Worm (Caenorhabditis elegans) whole organism, L1 larva: Measurements from ENCODE around the gene M02D8.5.

Source experiments
- lin-35 ChIP-seq, 2 experiments: fragments of 150-350 bp; optimal IDR thresholded peaks; 2 replicates each; lab custom pipeline; 2014; ENCODE audit warnings: missing biosample characterization in 2 of 2, missing genetic modification characterization in 2 of 2, missing genetic modification reagents in 2 of 2
- mep-1 ChIP-seq: fragments of 150-350 bp; optimal IDR thresholded peaks from 2 replicates; lab custom pipeline; 2014; ENCODE audit warnings: missing biosample characterization, missing genetic modification characterization
- nhr-77 ChIP-seq: fragments of 150-350 bp; optimal IDR thresholded peaks from 2 replicates; lab custom pipeline; 2014; ENCODE audit warnings: missing biosample characterization, missing genetic modification characterization
- nhr-85 ChIP-seq: sonication (generic microtip); peaks from one replicate; lab custom pipeline; 2016; ENCODE audit warnings: missing genetic modification characterization, inconsistent platforms, missing compliant biosample characterization
- pag-3 ChIP-seq: sonication (generic microtip); optimal IDR thresholded peaks from 2 replicates; lab custom pipeline; 2017; ENCODE audit warnings: missing genetic modification characterization, mild to moderate bottlenecking, missing compliant biosample characterization, antibody characterized with exemption, borderline replicate concordance; ENCODE audit not compliant: insufficient read depth
- rnt-1 ChIP-seq: sonication (generic microtip); optimal IDR thresholded peaks from 2 replicates; lab custom pipeline; 2016; ENCODE audit warnings: mild to moderate bottlenecking, missing genetic modification characterization, moderate library complexity, missing compliant biosample characterization
- snpc-4 ChIP-seq: fragments of 150-350 bp; optimal IDR thresholded peaks from 2 replicates; lab custom pipeline; 2014; ENCODE audit warnings: missing biosample characterization, missing genetic modification characterization
- snu-23 ChIP-seq: sonication (generic microtip); optimal IDR thresholded peaks from 2 replicates; lab custom pipeline; 2016; ENCODE audit warnings: missing genetic modification characterization, missing compliant biosample characterization
- sptf-1 ChIP-seq: fragments of 150-350 bp; optimal IDR thresholded peaks from 2 replicates; lab custom pipeline; 2014; ENCODE audit warnings: missing biosample characterization, missing genetic modification characterization
- zag-1 ChIP-seq: fragments of 150-350 bp; optimal IDR thresholded peaks from 2 replicates; lab custom pipeline; 2014; ENCODE audit warnings: missing biosample characterization, missing genetic modification characterization
- ztf-4 ChIP-seq: fragments of 150-350 bp; optimal IDR thresholded peaks from 2 replicates; lab custom pipeline; 2014; ENCODE audit warnings: missing biosample characterization, missing genetic modification characterization

- TF ChIP-seq zag-1 (tag; lab: Kevin White, UChicago), result no peak
- no peak for TF ChIP-seq rnt-1
- TF ChIP-seq pag-3, result no peak
- no peak for TF ChIP-seq nhr-85
- no peak for TF ChIP-seq nhr-77 (tag; lab: Kevin White, UChicago)
- TF ChIP-seq mep-1, result no peak
- TF ChIP-seq ztf-4 (tag; lab: Kevin White, UChicago), result no peak
- no peak for TF ChIP-seq snpc-4 (tag; lab: Kevin White, UChicago)
- no peak for TF ChIP-seq sptf-1 (tag; lab: Kevin White, UChicago)
- TF ChIP-seq lin-35 (GFP tag; optimal IDR thresholded peaks at IDR 0.05; lab: Kevin White, UChicago), result no peak
- TF ChIP-seq snu-23, result no peak
Measured at ce11 chrX:8741629-8742170, 19.7 kb downstream of the M02D8.5 start.
